Worm (Caenorhabditis elegans): Measurements from ENCODE around the gene F42C5.4.

F42C5.4 gene

ce11 chrIV:7243913-7244312 is 48.0 kb downstream of the F42C5.4 start, which contains the start of gene afmd-1:
TSS of gene afmd-1 (plus strand) at chrIV:7244228.
- TF ChIP-seq nhr-6 (tag; optimal IDR thresholded peaks at IDR 0.05), result no peak
- no peak for TF ChIP-seq unc-62 (GFP tag; optimal IDR thresholded peaks at IDR 0.05)
- no peak for TF ChIP-seq sem-4 (tag; optimal IDR thresholded peaks at IDR 0.05)
- TF ChIP-seq unc-39 (tag; optimal IDR thresholded peaks at IDR 0.05), result no peak
- TF ChIP-seq lin-13 (GFP tag; optimal IDR thresholded peaks at IDR 0.05), result no peak
- TF ChIP-seq ama-1 (optimal IDR thresholded peaks at IDR 0.05), result no peak

- TF ChIP-seq mab-5 (tag; optimal IDR thresholded peaks at IDR 0.05) (no peak), unc-62 (GFP tag; optimal IDR thresholded peaks at IDR 0.05) (no peak), snpc-4 (tag; optimal IDR thresholded peaks at IDR 0.05) (no peak), peb-1 (tag; optimal IDR thresholded peaks at IDR 0.05) (no peak), Y55F3AM.14 (GFP tag; optimal IDR thresholded peaks at IDR 0.05) (no peak), C34F6.9 (tag; optimal IDR thresholded peaks at IDR 0.05) (peak; percentile 42), sma-9 (GFP tag; optimal IDR thresholded peaks at IDR 0.05) (peak; percentile 62), sma-9 (tag; optimal IDR thresholded peaks at IDR 0.05) (no peak), nhr-23 (tag; optimal IDR thresholded peaks at IDR 0.05) (no peak), nhr-25 (tag; optimal IDR thresholded peaks at IDR 0.05) (no peak), elt-1 (tag; optimal IDR thresholded peaks at IDR 0.05) (no peak), ZK546.5 (tag; optimal IDR thresholded peaks at IDR 0.05) (no peak), nhr-129 (tag; optimal IDR thresholded peaks at IDR 0.05) (peak; percentile 57), ztf-11 (tag; optimal IDR thresholded peaks at IDR 0.05) (no peak), lsy-2 (tag; optimal IDR thresholded peaks at IDR 0.05) (peak in 1 of 2 experiments; percentile 9), F13H6.1 (tag; optimal IDR thresholded peaks at IDR 0.05) (peak; percentile 65)
Observed at ce11 chrIV:7242220-7242789, 49.6 kb downstream of the F42C5.4 start, which contains the start of gene gstk-2. TSS of gene gstk-2 (minus strand) at chrIV:7242270.

- no peak for TF ChIP-seq ama-1 (optimal IDR thresholded peaks at IDR 0.05)
- TF ChIP-seq nhr-21 (tag; optimal IDR thresholded peaks at IDR 0.05), result no peak
- TF ChIP-seq nhr-25 (tag; optimal IDR thresholded peaks at IDR 0.05), result peak; percentile 25
- no peak for TF ChIP-seq blmp-1 (tag; optimal IDR thresholded peaks at IDR 0.05; ENCODE audit: insufficient read depth)
Observed at ce11 chrIV:7240564-7240963, 51.4 kb downstream of the F42C5.4 start.
